Fruit fly (Drosophila melanogaster) whole organism, adult: ENCODE data around the gene Sumo.

Experiments used
- CG11617 ChIP-seq: fragments of 200-800 bp; sonication (Bioruptor generic); optimal IDR thresholded peaks from 2 replicates; lab custom pipeline; 2017; ENCODE audit warnings: mild to moderate bottlenecking, missing biosample characterization, missing genetic modification reagents, missing genetic modification characterization
- CG12768 ChIP-seq: fragments of 200-800 bp; sonication (Bioruptor generic); optimal IDR thresholded peaks from 2 replicates; lab custom pipeline; 2017; ENCODE audit warnings: missing biosample characterization, missing genetic modification characterization, mild to moderate bottlenecking, moderate library complexity, missing genetic modification reagents
- CG14711 ChIP-seq: fragments of 200-800 bp; sonication (Bioruptor generic); optimal IDR thresholded peaks from 2 replicates; lab custom pipeline; 2018; ENCODE audit warnings: missing biosample characterization, mild to moderate bottlenecking, missing genetic modification characterization, moderate library complexity
- CG1620 ChIP-seq: fragments of 200-800 bp; sonication (Bioruptor generic); optimal IDR thresholded peaks from 2 replicates; lab custom pipeline; 2016; ENCODE audit warnings: missing biosample characterization, missing genetic modification characterization
- CG33017 ChIP-seq: fragments of 200-800 bp; sonication (Bioruptor generic); optimal IDR thresholded peaks from 2 replicates; lab custom pipeline; 2018; ENCODE audit warnings: missing biosample characterization, mild to moderate bottlenecking, missing genetic modification characterization, moderate library complexity
- CG5204 ChIP-seq: fragments of 200-800 bp; sonication (Bioruptor generic); optimal IDR thresholded peaks from 2 replicates; lab custom pipeline; 2016; ENCODE audit warnings: missing biosample characterization, missing genetic modification characterization
- CG7045 ChIP-seq: fragments of 200-800 bp; sonication (Bioruptor generic); optimal IDR thresholded peaks from 2 replicates; lab custom pipeline; 2017; ENCODE audit warnings: missing biosample characterization, mild to moderate bottlenecking, missing genetic modification characterization
- CG7101 ChIP-seq: fragments of 200-800 bp; sonication (Bioruptor generic); optimal IDR thresholded peaks from 2 replicates; lab custom pipeline; 2018; ENCODE audit warnings: missing biosample characterization, mild to moderate bottlenecking, missing genetic modification characterization, moderate library complexity
- Clk ChIP-seq: fragments of 200-800 bp; sonication (Bioruptor generic); optimal IDR thresholded peaks from 2 replicates; lab custom pipeline; 2017; ENCODE audit warnings: missing biosample characterization, missing genetic modification characterization
- Crg-1 ChIP-seq: fragments of 200-800 bp; sonication (Bioruptor generic); optimal IDR thresholded peaks from 2 replicates; lab custom pipeline; 2016; ENCODE audit warnings: missing biosample characterization, missing genetic modification characterization
- Hr96 ChIP-seq: fragments of 200-800 bp; sonication (Bioruptor generic); optimal IDR thresholded peaks from 2 replicates; lab custom pipeline; 2016; ENCODE audit warnings: missing biosample characterization, missing genetic modification characterization
- Mnt ChIP-seq: fragments of 200-800 bp; sonication (Bioruptor generic); optimal IDR thresholded peaks from 2 replicates; lab custom pipeline; 2016; ENCODE audit warnings: missing biosample characterization, mild to moderate bottlenecking, missing genetic modification characterization
- bab1 ChIP-seq: fragments of 200-800 bp; sonication (Bioruptor generic); optimal IDR thresholded peaks from 3 replicates; lab custom pipeline; 2019; ENCODE audit warnings: missing biosample characterization, mild to moderate bottlenecking, missing genetic modification characterization, moderate library complexity
- cic ChIP-seq: fragments of 200-800 bp; sonication (Bioruptor generic); optimal IDR thresholded peaks from 2 replicates; lab custom pipeline; 2017; ENCODE audit warnings: missing biosample characterization, mild to moderate bottlenecking, missing genetic modification characterization, moderate library complexity
- cnc ChIP-seq, 2 experiments: fragments of >200 bp; optimal IDR thresholded peaks; 2 replicates each; lab custom pipeline; 2017
- kay ChIP-seq: fragments of 200-800 bp; sonication (Bioruptor generic); peaks from one replicate; lab custom pipeline; 2016; ENCODE audit warnings: missing biosample characterization, missing genetic modification characterization, borderline replicate concordance
- ovo ChIP-seq: fragments of 200-800 bp; sonication (Bioruptor generic); optimal IDR thresholded peaks from 2 replicates; lab custom pipeline; 2016; ENCODE audit warnings: missing biosample characterization, missing genetic modification characterization
- pad ChIP-seq: fragments of 200-800 bp; sonication (Bioruptor generic); optimal IDR thresholded peaks from 3 replicates; lab custom pipeline; 2017; ENCODE audit warnings: missing biosample characterization, missing genetic modification characterization, mild to moderate bottlenecking, moderate library complexity, missing genetic modification reagents
- tj ChIP-seq: fragments of 200-800 bp; sonication (Bioruptor generic); optimal IDR thresholded peaks from 3 replicates; lab custom pipeline; 2017; ENCODE audit warnings: missing biosample characterization, mild to moderate bottlenecking, missing genetic modification characterization, moderate library complexity
- toe ChIP-seq: fragments of 200-800 bp; sonication (Bioruptor generic); optimal IDR thresholded peaks from 2 replicates; lab custom pipeline; 2016; ENCODE audit warnings: missing biosample characterization, missing genetic modification characterization

The Sumo gene

dm6 chr2L:6966309-6966708, 1.1 kb downstream of the Sumo start:
- TF ChIP-seq tj (GFP tag; lab: Kevin White, UChicago) (peak; percentile 4), Hr96 (GFP tag; lab: Kevin White, UChicago) (no peak)

- no peak for TF ChIP-seq Clk (GFP tag; lab: Kevin White, UChicago)
- TF ChIP-seq tj (GFP tag; lab: Kevin White, UChicago): no peak
- no peak for TF ChIP-seq cnc (optimal IDR thresholded peaks at IDR 0.05; lab: Kevin White, UChicago)
- TF ChIP-seq CG7101 (tag; lab: Kevin White, UChicago): no peak
- no peak for TF ChIP-seq CG12768 (GFP tag; lab: Kevin White, UChicago)
- TF ChIP-seq Crg-1 (GFP tag; lab: Kevin White, UChicago): no peak
- no peak for TF ChIP-seq Hr96 (GFP tag; lab: Kevin White, UChicago)
- no peak for TF ChIP-seq CG33017 (tag; lab: Kevin White, UChicago)
- TF ChIP-seq Mnt (GFP tag; lab: Kevin White, UChicago): no peak
- TF ChIP-seq kay (GFP tag; lab: Kevin White, UChicago): no peak
- no peak for TF ChIP-seq CG11617 (GFP tag; lab: Kevin White, UChicago)
- no peak for TF ChIP-seq cic (GFP tag; lab: Kevin White, UChicago)
- TF ChIP-seq CG5204 (GFP tag; lab: Kevin White, UChicago): no peak
- TF ChIP-seq toe (GFP tag; lab: Kevin White, UChicago): no peak
Measured at dm6 chr2L:6964632-6965031, 2.8 kb downstream of the Sumo start.

dm6 chr2L:6964022-6964434, 3.4 kb downstream of the Sumo start, which contains the start of the genes sip2 and Coprox:
TSS of gene sip2 (minus strand) at chr2L:6964074.
TSS of gene Coprox (plus strand) at chr2L:6964421.
- TF ChIP-seq kay (GFP tag; lab: Kevin White, UChicago): no peak
- peak; percentile 67 for TF ChIP-seq CG11617 (GFP tag; lab: Kevin White, UChicago)
- TF ChIP-seq CG14711: peak; percentile 75
- TF ChIP-seq CG33017 (tag; lab: Kevin White, UChicago): peak; percentile 79
- peak; percentile 85 for TF ChIP-seq CG7101 (tag; lab: Kevin White, UChicago)
- no peak for TF ChIP-seq Hr96 (GFP tag; lab: Kevin White, UChicago)
- peak; percentile 26 for TF ChIP-seq CG12768 (GFP tag; lab: Kevin White, UChicago)
- peak; percentile 58 for TF ChIP-seq CG7045 (GFP tag; lab: Kevin White, UChicago)
- TF ChIP-seq pad (GFP tag; lab: Kevin White, UChicago): peak; percentile 49
- peak; percentile 5 for TF ChIP-seq ovo (GFP tag; lab: Kevin White, UChicago)
- no peak for TF ChIP-seq cic (GFP tag; lab: Kevin White, UChicago)
- no peak for TF ChIP-seq cnc (optimal IDR thresholded peaks at IDR 0.05; lab: Kevin White, UChicago)
- TF ChIP-seq Mnt (GFP tag; lab: Kevin White, UChicago): peak; percentile 7
- TF ChIP-seq Clk (GFP tag; lab: Kevin White, UChicago): no peak
- TF ChIP-seq toe (GFP tag; lab: Kevin White, UChicago): no peak
- peak; percentile 58 for TF ChIP-seq bab1 (GFP tag; lab: Kevin White, UChicago)
- peak; percentile 52 for TF ChIP-seq tj (GFP tag; lab: Kevin White, UChicago)

dm6 chr2L:6960165-6960564, 7.3 kb downstream of the Sumo start, which contains the start of the genes Atac1 and Hmgcl:
TSS of gene Atac1 (minus strand) at chr2L:6960328.
TSS of gene Hmgcl (plus strand) at chr2L:6960377.
- no peak for TF ChIP-seq CG14711
- TF ChIP-seq CG7101 (tag; lab: Kevin White, UChicago): no peak
- no peak for TF ChIP-seq Mnt (GFP tag; lab: Kevin White, UChicago)
- TF ChIP-seq bab1 (GFP tag; lab: Kevin White, UChicago): peak; percentile 0

- TF ChIP-seq Crg-1 (GFP tag; lab: Kevin White, UChicago) (peak; percentile 1), bab1 (GFP tag; lab: Kevin White, UChicago) (peak; percentile 40), CG12768 (GFP tag; lab: Kevin White, UChicago) (no peak), toe (GFP tag; lab: Kevin White, UChicago) (no peak), Clk (GFP tag; lab: Kevin White, UChicago) (no peak), cic (GFP tag; lab: Kevin White, UChicago) (no peak), CG7101 (tag; lab: Kevin White, UChicago) (peak; percentile 10), CG11617 (GFP tag; lab: Kevin White, UChicago) (no peak), ovo (GFP tag; lab: Kevin White, UChicago) (no peak), cnc (optimal IDR thresholded peaks at IDR 0.05; lab: Kevin White, UChicago) (no peak), CG14711 (peak; percentile 2), CG1620 (GFP tag; lab: Kevin White, UChicago) (no peak), tj (GFP tag; lab: Kevin White, UChicago) (peak; percentile 5), kay (GFP tag; lab: Kevin White, UChicago) (no peak), CG5204 (GFP tag; lab: Kevin White, UChicago) (no peak), Mnt (GFP tag; lab: Kevin White, UChicago) (peak; percentile 19), CG7045 (GFP tag; lab: Kevin White, UChicago) (no peak)
Measured at dm6 chr2L:6956725-6957124, 10.7 kb downstream of the Sumo start, which contains the start of the genes CG13775 and CG3430. TSS of gene CG13775 (minus strand) at chr2L:6956950. TSS of gene CG3430 (plus strand) at chr2L:6957008.

- TF ChIP-seq CG14711 (peak; percentile 92), CG7045 (GFP tag; lab: Kevin White, UChicago) (no peak), ovo (GFP tag; lab: Kevin White, UChicago) (peak; percentile 82), CG33017 (tag; lab: Kevin White, UChicago) (peak; percentile 94), cnc (optimal IDR thresholded peaks at IDR 0.05; lab: Kevin White, UChicago) (no peak), cic (GFP tag; lab: Kevin White, UChicago) (no peak), Clk (GFP tag; lab: Kevin White, UChicago) (peak; percentile 8), CG7101 (tag; lab: Kevin White, UChicago) (peak; percentile 96), Hr96 (GFP tag; lab: Kevin White, UChicago) (no peak), kay (GFP tag; lab: Kevin White, UChicago) (no peak), tj (GFP tag; lab: Kevin White, UChicago) (peak; percentile 80), pad (GFP tag; lab: Kevin White, UChicago) (peak; percentile 70), CG12768 (GFP tag; lab: Kevin White, UChicago) (peak; percentile 79), CG1620 (GFP tag; lab: Kevin White, UChicago) (peak; percentile 1), CG11617 (GFP tag; lab: Kevin White, UChicago) (peak; percentile 79), CG5204 (GFP tag; lab: Kevin White, UChicago) (no peak), Mnt (GFP tag; lab: Kevin White, UChicago) (peak; percentile 68), toe (GFP tag; lab: Kevin White, UChicago) (no peak), bab1 (GFP tag; lab: Kevin White, UChicago) (peak; percentile 45), Crg-1 (GFP tag; lab: Kevin White, UChicago) (peak; percentile 82)
Measured at dm6 chr2L:6950096-6950495, 17.3 kb downstream of the Sumo start, which contains the start of the genes Gas41 and SA1. TSS of gene Gas41 (minus strand) at chr2L:6950207. TSS of gene SA1 (plus strand) at chr2L:6950421.
